Worm (Caenorhabditis elegans) whole organism, L3 larva: ENCODE results near the gene ugt-49.

Source experiments
- R02D3.7 ChIP-seq: fragments of 150-350 bp; optimal IDR thresholded peaks from 2 replicates; lab custom pipeline; 2014; ENCODE audit warnings: missing biosample characterization, missing genetic modification characterization
- ZK546.5 ChIP-seq: sonication (generic microtip); optimal IDR thresholded peaks from 2 replicates; lab custom pipeline; 2017; ENCODE audit warnings: missing biosample characterization, missing genetic modification characterization
- aly-2 ChIP-seq: fragments of 150-350 bp; optimal IDR thresholded peaks from 2 replicates; lab custom pipeline; 2014; ENCODE audit warnings: missing biosample characterization, missing genetic modification characterization
- ama-1 ChIP-seq: fragments of 150-350 bp; optimal IDR thresholded peaks from 2 replicates; lab custom pipeline; 2018
- ceh-16 ChIP-seq: sonication (generic microtip); optimal IDR thresholded peaks from 2 replicates; lab custom pipeline; 2017; ENCODE audit warnings: missing biosample characterization, missing genetic modification characterization
- ceh-28 ChIP-seq: fragments of 150-350 bp; optimal IDR thresholded peaks from 2 replicates; lab custom pipeline; 2014; ENCODE audit warnings: missing biosample characterization, missing genetic modification reagents, missing genetic modification characterization
- ceh-82 ChIP-seq: fragments of 150-350 bp; optimal IDR thresholded peaks from 2 replicates; lab custom pipeline; 2014; ENCODE audit warnings: missing biosample characterization, missing genetic modification characterization
- daf-12 ChIP-seq: fragments of 150-350 bp; optimal IDR thresholded peaks from 2 replicates; lab custom pipeline; 2014; ENCODE audit warnings: missing biosample characterization, missing genetic modification reagents, missing genetic modification characterization
- egl-27 ChIP-seq: sonication (generic microtip); optimal IDR thresholded peaks from 4 replicates; lab custom pipeline; 2017; ENCODE audit warnings: missing biosample characterization, missing genetic modification reagents, missing genetic modification characterization
- egl-5 ChIP-seq: fragments of 150-350 bp; optimal IDR thresholded peaks from 2 replicates; lab custom pipeline; 2017; ENCODE audit warnings: missing biosample characterization, missing genetic modification reagents, missing genetic modification characterization, inconsistent platforms
- elt-1 ChIP-seq: fragments of 150-350 bp; optimal IDR thresholded peaks from 2 replicates; lab custom pipeline; 2014; ENCODE audit warnings: missing biosample characterization, missing genetic modification characterization
- elt-2 ChIP-seq: sonication (generic microtip); optimal IDR thresholded peaks from 2 replicates; lab custom pipeline; 2016; ENCODE audit warnings: missing genetic modification reagents, mild to moderate bottlenecking, missing genetic modification characterization, missing compliant biosample characterization
- eor-1 ChIP-seq, 2 experiments: fragments of 150-350 bp; optimal IDR thresholded peaks; 2 replicates each; lab custom pipeline; 2014 to 2018; ENCODE audit warnings: missing biosample characterization in 2 of 2, missing genetic modification characterization in 2 of 2
- fkh-10 ChIP-seq: sonication (generic microtip); optimal IDR thresholded peaks from 2 replicates; lab custom pipeline; 2017; ENCODE audit warnings: missing biosample characterization, missing genetic modification reagents, missing genetic modification characterization
- fkh-2 ChIP-seq: fragments of 150-350 bp; optimal IDR thresholded peaks from 2 replicates; lab custom pipeline; 2014; ENCODE audit warnings: missing biosample characterization, missing genetic modification reagents, missing genetic modification characterization
- fos-1 ChIP-seq: fragments of 150-350 bp; optimal IDR thresholded peaks from 2 replicates; lab custom pipeline; 2014; ENCODE audit warnings: missing biosample characterization, missing genetic modification characterization
- hmg-11 ChIP-seq: sonication (generic microtip); optimal IDR thresholded peaks from 2 replicates; lab custom pipeline; 2016; ENCODE audit warnings: missing genetic modification characterization, missing compliant biosample characterization
- jun-1 ChIP-seq: fragments of 150-350 bp; optimal IDR thresholded peaks from 2 replicates; lab custom pipeline; 2014; ENCODE audit warnings: missing biosample characterization, missing genetic modification reagents, missing genetic modification characterization
- lin-15B ChIP-seq: fragments of 150-350 bp; optimal IDR thresholded peaks from 2 replicates; lab custom pipeline; 2014; ENCODE audit warnings: missing biosample characterization, missing genetic modification characterization
- lin-39 ChIP-seq: fragments of 150-350 bp; optimal IDR thresholded peaks from 2 replicates; lab custom pipeline; 2018; ENCODE audit warnings: missing biosample characterization, missing genetic modification reagents, missing genetic modification characterization
- lsy-12 ChIP-seq: sonication (generic microtip); optimal IDR thresholded peaks from 2 replicates; lab custom pipeline; 2016; ENCODE audit warnings: mild to moderate bottlenecking, missing genetic modification characterization, missing compliant biosample characterization
- mdl-1 ChIP-seq: fragments of 150-350 bp; optimal IDR thresholded peaks from 2 replicates; lab custom pipeline; 2014; ENCODE audit warnings: missing biosample characterization, missing genetic modification characterization
- mml-1 ChIP-seq: fragments of 150-350 bp; sonication (generic microtip); optimal IDR thresholded peaks from 3 replicates; lab custom pipeline; 2014; ENCODE audit warnings: missing biosample characterization, missing genetic modification characterization
- nhr-11 ChIP-seq: fragments of 150-350 bp; optimal IDR thresholded peaks from 2 replicates; lab custom pipeline; 2014; ENCODE audit warnings: missing biosample characterization, missing genetic modification characterization
- nhr-12 ChIP-seq: fragments of 150-350 bp; optimal IDR thresholded peaks from 2 replicates; lab custom pipeline; 2014; ENCODE audit warnings: missing biosample characterization, missing genetic modification characterization
- nhr-23 ChIP-seq: fragments of 150-350 bp; optimal IDR thresholded peaks from 2 replicates; lab custom pipeline; 2014; ENCODE audit warnings: missing biosample characterization, missing genetic modification reagents, missing genetic modification characterization
- nhr-237 ChIP-seq: fragments of 150-350 bp; optimal IDR thresholded peaks from 2 replicates; lab custom pipeline; 2014; ENCODE audit warnings: missing biosample characterization, missing genetic modification characterization
- nhr-25 ChIP-seq: sonication (generic microtip); optimal IDR thresholded peaks from 2 replicates; lab custom pipeline; 2017; ENCODE audit warnings: missing biosample characterization, missing genetic modification characterization
- nhr-28 ChIP-seq: fragments of 150-350 bp; optimal IDR thresholded peaks from 2 replicates; lab custom pipeline; 2014; ENCODE audit warnings: missing biosample characterization, missing genetic modification characterization
- nhr-43 ChIP-seq: sonication (generic microtip); optimal IDR thresholded peaks from 2 replicates; lab custom pipeline; 2016; ENCODE audit warnings: mild to moderate bottlenecking, missing genetic modification characterization, missing compliant biosample characterization; ENCODE audit not compliant: poor library complexity, severe bottlenecking
- nhr-67 ChIP-seq: fragments of 150-350 bp; optimal IDR thresholded peaks from 2 replicates; lab custom pipeline; 2014; ENCODE audit warnings: missing biosample characterization, missing genetic modification characterization
- nhr-76 ChIP-seq: fragments of 150-350 bp; sonication (generic microtip); optimal IDR thresholded peaks from 5 replicates; lab custom pipeline; 2014; ENCODE audit warnings: missing biosample characterization, missing genetic modification characterization
- nhr-77 ChIP-seq: fragments of 150-350 bp; optimal IDR thresholded peaks from 2 replicates; lab custom pipeline; 2014; ENCODE audit warnings: missing biosample characterization, missing genetic modification characterization
- pha-4 ChIP-seq: fragments of 150-350 bp; optimal IDR thresholded peaks from 2 replicates; lab custom pipeline; 2014; ENCODE audit warnings: missing biosample characterization, missing genetic modification reagents, missing genetic modification characterization
- pqm-1 ChIP-seq: fragments of 150-350 bp; optimal IDR thresholded peaks from 2 replicates; lab custom pipeline; 2017; ENCODE audit warnings: missing biosample characterization, missing genetic modification characterization, inconsistent platforms
- sea-2 ChIP-seq: fragments of 150-350 bp; sonication (generic microtip); optimal IDR thresholded peaks from 4 replicates; lab custom pipeline; 2014; ENCODE audit warnings: missing biosample characterization, missing genetic modification reagents, missing genetic modification characterization
- skn-1 ChIP-seq: fragments of 150-350 bp; optimal IDR thresholded peaks from 2 replicates; lab custom pipeline; 2014; ENCODE audit warnings: missing biosample characterization, missing genetic modification characterization
- snpc-4 ChIP-seq: fragments of 150-350 bp; optimal IDR thresholded peaks from 2 replicates; lab custom pipeline; 2014; ENCODE audit warnings: missing biosample characterization, missing genetic modification characterization
- unc-39 ChIP-seq: sonication (generic microtip); optimal IDR thresholded peaks from 4 replicates; lab custom pipeline; 2017; ENCODE audit warnings: missing biosample characterization, missing genetic modification characterization
- unc-62 ChIP-seq: fragments of 150-350 bp; sonication (generic microtip); optimal IDR thresholded peaks from 4 replicates; lab custom pipeline; 2014; ENCODE audit warnings: missing biosample characterization, missing genetic modification reagents, missing genetic modification characterization
- zag-1 ChIP-seq: fragments of 150-350 bp; optimal IDR thresholded peaks from 2 replicates; lab custom pipeline; 2014; ENCODE audit warnings: missing biosample characterization, missing genetic modification characterization
- ztf-11 ChIP-seq: fragments of 150-350 bp; optimal IDR thresholded peaks from 2 replicates; lab custom pipeline; 2014; ENCODE audit warnings: missing biosample characterization, missing genetic modification characterization
- ztf-4 ChIP-seq: fragments of 150-350 bp; optimal IDR thresholded peaks from 2 replicates; lab custom pipeline; 2014; ENCODE audit warnings: missing biosample characterization, missing genetic modification characterization

Gene ugt-49

ce11 chrV:10371951-10372350 lies at the start of gene ugt-49:
Gene ugt-49, plus strand, starts transcription at chrV:10372321.
- no peak for TF ChIP-seq nhr-76 (tag; lab: Kevin White, UChicago)
- peak; percentile 63 for TF ChIP-seq elt-2
- TF ChIP-seq nhr-25 (tag; lab: Kevin White, UChicago), result no peak
- peak; percentile 40 for TF ChIP-seq pqm-1
- peak; percentile 23 for TF ChIP-seq pha-4 (tag; lab: Kevin White, UChicago)
- TF ChIP-seq nhr-28 (tag; lab: Kevin White, UChicago), result no peak

DNA sequence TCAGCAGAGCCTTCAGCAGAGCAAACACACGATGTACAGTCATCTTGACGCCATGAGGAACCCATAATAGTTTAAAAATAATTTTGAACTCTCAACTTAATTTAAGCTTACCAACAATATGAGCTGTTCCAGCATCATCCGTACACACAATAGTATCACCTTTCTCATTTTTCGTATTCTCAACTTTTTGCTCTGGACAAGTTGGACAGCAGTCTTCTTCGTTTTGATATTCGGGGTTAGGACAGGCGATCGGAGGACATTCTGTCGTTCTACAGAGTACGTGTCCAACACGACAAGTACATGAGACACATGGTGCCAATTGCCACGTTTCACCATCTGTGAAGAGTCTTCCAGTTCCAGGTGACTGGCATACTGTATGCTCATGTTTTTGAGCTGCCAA lies 48.6 kb upstream of the ugt-49 start:
- no peak for TF ChIP-seq ceh-82
- TF ChIP-seq unc-39 (tag; lab: Kevin White, UChicago), result no peak
- TF ChIP-seq ama-1 (lab: Kevin White, UChicago), result no peak
- no peak for TF ChIP-seq nhr-12 (tag; lab: Kevin White, UChicago)
- no peak for TF ChIP-seq nhr-67
- no peak for TF ChIP-seq aly-2
- TF ChIP-seq nhr-43, result no peak
- TF ChIP-seq nhr-25 (tag; lab: Kevin White, UChicago), result no peak
- no peak for TF ChIP-seq nhr-11 (tag; lab: Kevin White, UChicago)
- no peak for TF ChIP-seq ztf-4
- no peak for TF ChIP-seq nhr-237
- TF ChIP-seq elt-2, result no peak
- no peak for TF ChIP-seq skn-1 (tag; lab: Kevin White, UChicago)
- no peak for TF ChIP-seq egl-27
- no peak for TF ChIP-seq daf-12 (tag; lab: Kevin White, UChicago)

- peak; percentile 74 for TF ChIP-seq pha-4 (tag; lab: Kevin White, UChicago)
- no peak for TF ChIP-seq elt-2
Measured at ce11 chrV:10328080-10328479, 44.0 kb upstream of the ugt-49 start.

DNA sequence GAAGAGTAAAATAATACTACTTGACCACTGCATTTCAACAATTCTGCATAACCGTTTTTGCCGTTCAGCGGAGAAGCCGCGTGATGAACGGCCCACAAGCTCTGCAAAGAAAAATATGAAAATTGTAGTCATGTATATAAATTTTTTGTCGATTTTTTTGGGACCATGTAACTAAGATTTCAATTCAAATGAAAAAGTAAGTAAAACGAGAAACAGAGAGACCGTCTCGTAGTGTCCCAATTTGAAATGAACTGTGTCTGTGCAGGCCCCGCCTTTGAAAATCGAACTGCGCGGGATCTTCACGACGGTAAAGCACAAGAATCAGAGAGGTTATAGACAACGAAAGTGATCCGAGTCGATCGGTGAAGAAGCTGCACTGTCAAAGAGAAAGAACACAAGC lies 40.1 kb upstream of the ugt-49 start, which contains the start of gene crm-1:
TSS of gene crm-1 (minus strand) at position 101 of the 400 bp plus-strand sequence.
- no peak for TF ChIP-seq elt-2
- no peak for TF ChIP-seq ceh-28 (tag; lab: Kevin White, UChicago)
- no peak for TF ChIP-seq ztf-11
- no peak for TF ChIP-seq R02D3.7 (tag; lab: Kevin White, UChicago)
- no peak for TF ChIP-seq nhr-77
- no peak for TF ChIP-seq fkh-2 (tag; lab: Kevin White, UChicago)
- TF ChIP-seq lsy-12 (tag; lab: Kevin White, UChicago), result no peak
- no peak for TF ChIP-seq hmg-11 (tag; lab: Kevin White, UChicago)
- no peak for TF ChIP-seq nhr-23 (tag; lab: Kevin White, UChicago)
- TF ChIP-seq, all 47 proteins: peak for 0

- TF ChIP-seq elt-2, result peak; percentile 35
- no peak for TF ChIP-seq ztf-4
- TF ChIP-seq, all 47 proteins: peak for 1
Measured at ce11 chrV:10333843-10334242, 38.3 kb upstream of the ugt-49 start.

DNA sequence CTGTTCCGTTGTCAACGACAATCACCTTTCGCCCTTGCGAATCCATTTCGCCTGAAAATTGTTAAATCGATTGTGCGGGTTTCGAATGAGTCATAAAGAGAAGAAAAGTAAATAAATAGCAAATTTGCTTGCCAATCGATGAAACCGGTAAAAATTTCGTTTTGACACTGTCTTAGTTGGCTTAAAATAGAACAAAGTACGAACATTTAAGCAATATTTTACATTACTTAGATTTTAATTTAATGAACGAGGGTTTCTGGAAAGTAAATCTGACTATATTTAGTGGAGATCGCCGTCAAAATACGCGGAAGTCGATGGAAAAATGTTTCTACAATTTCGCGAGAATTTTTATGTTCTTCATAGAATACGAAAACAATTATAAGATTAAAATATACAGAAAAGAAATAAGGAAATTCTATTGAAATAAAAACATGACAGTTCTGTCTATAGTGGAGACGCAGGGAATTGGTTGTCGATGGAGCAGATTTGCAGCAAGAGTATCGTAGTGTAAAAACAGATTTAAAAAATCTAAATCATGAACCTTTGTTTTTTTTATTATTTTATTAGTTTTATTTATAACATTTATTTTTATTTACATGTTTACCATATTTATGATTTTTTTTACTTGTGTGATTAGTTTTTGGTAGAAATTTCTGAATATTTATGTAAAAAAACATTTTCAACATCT lies 33.7 kb upstream of the ugt-49 start, which contains the start of gene arx-2:
TSS of gene arx-2 (minus strand) at position 51 of the 688 bp plus-strand sequence.
- TF ChIP-seq nhr-237, result no peak
- TF ChIP-seq nhr-43, result no peak
- TF ChIP-seq sea-2 (GFP tag; lab: Kevin White, UChicago), result no peak
- no peak for TF ChIP-seq ztf-11
- TF ChIP-seq elt-2, result no peak
- TF ChIP-seq ceh-82, result no peak
- no peak for TF ChIP-seq mdl-1 (tag; lab: Kevin White, UChicago)
- no peak for TF ChIP-seq egl-5
- no peak for TF ChIP-seq aly-2
- TF ChIP-seq zag-1 (tag; lab: Kevin White, UChicago), result no peak
- no peak for TF ChIP-seq fos-1 (tag; lab: Kevin White, UChicago)
- TF ChIP-seq lin-15B (tag; lab: Kevin White, UChicago), result peak; percentile 69
- no peak for TF ChIP-seq jun-1 (tag; lab: Kevin White, UChicago)
- peak; percentile 65 for TF ChIP-seq nhr-23 (tag; lab: Kevin White, UChicago)
- TF ChIP-seq hmg-11 (tag; lab: Kevin White, UChicago), result peak; percentile 13
- TF ChIP-seq nhr-25 (tag; lab: Kevin White, UChicago), result no peak
- TF ChIP-seq ztf-4, result no peak
- TF ChIP-seq elt-1 (tag; lab: Kevin White, UChicago), result no peak
- no peak for TF ChIP-seq daf-12 (tag; lab: Kevin White, UChicago)
- no peak for TF ChIP-seq eor-1 (tag; optimal IDR thresholded peaks at IDR 0.05; lab: Kevin White, UChicago)
- no peak for TF ChIP-seq mml-1 (tag; lab: Kevin White, UChicago)
- TF ChIP-seq snpc-4 (tag; lab: Kevin White, UChicago), result peak; percentile 67
- no peak for TF ChIP-seq fkh-10
- no peak for TF ChIP-seq nhr-77
- no peak for TF ChIP-seq ZK546.5 (tag; lab: Kevin White, UChicago)
- no peak for TF ChIP-seq ceh-16
- TF ChIP-seq ceh-28 (tag; lab: Kevin White, UChicago), result no peak
- TF ChIP-seq unc-62 (GFP tag; lab: Kevin White, UChicago), result no peak
- no peak for TF ChIP-seq lin-39 (tag; lab: Kevin White, UChicago)
- TF ChIP-seq skn-1 (tag; lab: Kevin White, UChicago), result no peak
